Fruit fly (Drosophila melanogaster) whole organism: Measurements from ENCODE around the gene CG17343.

Source experiments
- CG8478 ChIP-seq: fragments of >200 bp; optimal IDR thresholded peaks from 2 replicates; lab custom pipeline; 2018; ENCODE audit warnings: inconsistent platforms
- Dll ChIP-seq: fragments of >200 bp; optimal IDR thresholded peaks from 2 replicates; lab custom pipeline; 2017
- EcR ChIP-seq, 2 experiments: fragments of >200 bp; optimal IDR thresholded peaks; 2 replicates each; lab custom pipeline; 2017; ENCODE audit warnings: missing biosample characterization in 2 of 2, missing genetic modification characterization in 2 of 2, missing genetic modification reagents in 2 of 2
- pan ChIP-seq: fragments of >200 bp; optimal IDR thresholded peaks from 2 replicates; lab custom pipeline; 2017
- psq ChIP-seq: fragments of >200 bp; optimal IDR thresholded peaks from 2 replicates; lab custom pipeline; 2017
- usp ChIP-seq: fragments of >200 bp; optimal IDR thresholded peaks from 2 replicates; lab custom pipeline; 2017; ENCODE audit warnings: missing biosample characterization, missing genetic modification characterization, mixed read lengths

- TF ChIP-seq psq (lab: Kevin White, UChicago) (no peak), Dll (lab: Kevin White, UChicago) (no peak), usp (GFP tag; lab: Kevin White, UChicago) (no peak), CG8478 (lab: Kevin White, UChicago) (no peak), pan (lab: Kevin White, UChicago) (no peak), EcR (GFP tag; optimal IDR thresholded peaks at IDR 0.05; lab: Kevin White, UChicago) (no peak)
Observed at dm6 chr2L:19053860-19054515, 10.7 kb upstream of the CG17343 start, which contains the start of gene CG10492.
